Fruit fly (Drosophila melanogaster) whole organism, pupa: ENCODE measurements around the gene RpS3A.

ENCODE experiments used
- CG12605 ChIP-seq: fragments of 200-800 bp; sonication (Bioruptor generic); IDR thresholded peaks from 2 replicates; pipeline ENCODE4 v1.3.6; 2022; ENCODE audit warnings: missing biosample characterization, missing genetic modification characterization
- CG17806 ChIP-seq: fragments of 200-800 bp; sonication (Bioruptor generic); optimal IDR thresholded peaks from 2 replicates; lab custom pipeline; 2018; ENCODE audit warnings: missing biosample characterization, mild to moderate bottlenecking, missing genetic modification characterization, moderate library complexity
- CG32121 ChIP-seq: fragments of 200-800 bp; sonication (Bioruptor generic); IDR thresholded peaks from 2 replicates; pipeline ENCODE4 v1.3.6; 2022; ENCODE audit warnings: missing biosample characterization, missing genetic modification characterization
- CG34367 ChIP-seq: fragments of 200-800 bp; sonication (Bioruptor generic); optimal IDR thresholded peaks from 2 replicates; lab custom pipeline; 2018; ENCODE audit warnings: missing biosample characterization, mild to moderate bottlenecking, missing genetic modification characterization
- D1 ChIP-seq: fragments of 200-800 bp; sonication (Bioruptor generic); optimal IDR thresholded peaks from 2 replicates; lab custom pipeline; 2018; ENCODE audit warnings: missing biosample characterization, mild to moderate bottlenecking, missing genetic modification characterization, moderate library complexity
- Ets98B ChIP-seq: fragments of 200-800 bp; sonication (Bioruptor generic); IDR thresholded peaks from 2 replicates; pipeline ENCODE4 v1.3.6; 2022; ENCODE audit warnings: missing biosample characterization, missing genetic modification characterization
- Pif1B ChIP-seq: fragments of 200-800 bp; sonication (Bioruptor generic); optimal IDR thresholded peaks from 3 replicates; lab custom pipeline; 2016; ENCODE audit warnings: missing biosample characterization, missing genetic modification characterization
- Snoo ChIP-seq: fragments of 200-800 bp; sonication (Bioruptor generic); optimal IDR thresholded peaks from 3 replicates; lab custom pipeline; 2017; ENCODE audit warnings: missing biosample characterization, mild to moderate bottlenecking, missing genetic modification characterization, inconsistent platforms
- fd96Ca ChIP-seq: fragments of 200-800 bp; sonication (Bioruptor generic); IDR thresholded peaks from 3 replicates; pipeline ENCODE4 v1.3.6; 2022; ENCODE audit warnings: missing biosample characterization, missing genetic modification characterization

DNA sequence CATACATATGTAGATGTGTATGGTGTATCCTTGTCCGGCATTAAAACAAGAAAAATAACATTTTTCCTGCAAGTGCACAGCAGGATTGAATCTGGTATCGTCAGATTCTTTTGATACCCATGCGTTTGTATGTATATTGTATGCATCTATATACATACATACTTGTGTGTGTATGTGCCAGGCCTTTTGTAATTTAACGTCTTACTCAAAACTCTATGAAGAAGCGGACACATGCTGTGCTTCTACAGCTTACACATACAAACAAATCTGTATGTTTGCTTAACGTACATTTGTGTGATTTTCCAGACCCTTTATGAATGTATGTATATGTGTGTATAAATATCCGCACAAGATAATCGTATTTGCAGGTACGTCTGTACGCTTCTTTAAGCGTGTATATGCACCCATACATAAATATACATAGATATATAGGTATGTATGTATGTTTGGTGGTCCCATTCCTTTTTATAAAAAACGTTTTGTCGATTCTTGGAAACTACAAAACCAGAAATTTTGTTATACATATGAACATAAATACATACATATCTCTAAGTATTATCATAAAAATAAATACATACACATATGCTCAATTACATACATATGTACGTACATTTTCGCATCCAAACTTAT lies 8.0 kb downstream of the RpS3A start:
- no peak for TF ChIP-seq fd96Ca (GFP tag; lab: Robert Waterston, UW)
- no peak for TF ChIP-seq Pif1B (GFP tag; lab: Kevin White, UChicago)
- no peak for TF ChIP-seq Snoo
- no peak for TF ChIP-seq CG17806 (tag; lab: Kevin White, UChicago)
- no peak for TF ChIP-seq CG12605 (GFP tag; lab: Robert Waterston, UW)
- peak; percentile 13 for TF ChIP-seq CG34367 (tag; lab: Kevin White, UChicago)
- TF ChIP-seq D1: no peak
- TF ChIP-seq CG32121 (GFP tag; lab: Robert Waterston, UW): no peak
- no peak for TF ChIP-seq Ets98B
